Worm (Caenorhabditis elegans): ENCODE results near the gene T04B2.7.

The T04B2.7 gene

ce11 chrIV:10063941-10064340 is 7.9 kb upstream of the T04B2.7 start:
- TF ChIP-seq mxl-2 (GFP tag; conservative IDR thresholded peaks at IDR 0.05): no peak
- peak in 1 of 2 experiments; percentile 89 for TF ChIP-seq unc-62 (GFP tag; optimal IDR thresholded peaks at IDR 0.05 in 1 of 2)
- no peak for TF ChIP-seq unc-62 (tag; optimal IDR thresholded peaks at IDR 0.05)

ce11 chrIV:10062728-10063127 is 6.7 kb upstream of the T04B2.7 start, which contains the start of gene ipla-7:
Gene ipla-7 (minus strand): TSS chrIV:10062849.
- peak; percentile 34 for TF ChIP-seq aha-1 (tag)
- no peak for TF ChIP-seq nhr-237 (tag; optimal IDR thresholded peaks at IDR 0.05)
- no peak for TF ChIP-seq skn-1 (tag; optimal IDR thresholded peaks at IDR 0.05)
- peak; percentile 24 for TF ChIP-seq mep-1 (tag; optimal IDR thresholded peaks at IDR 0.05)
- TF ChIP-seq hif-1 (tag; optimal IDR thresholded peaks at IDR 0.05): no peak
- peak; percentile 16 for TF ChIP-seq hlh-11 (tag; optimal IDR thresholded peaks at IDR 0.05)
- no peak for TF ChIP-seq ceh-82 (tag; optimal IDR thresholded peaks at IDR 0.05)
- TF ChIP-seq saeg-2 (GFP tag; IDR thresholded peaks at IDR 0.05): 0 out of 2 replicates have a peak, but pooled peaks have one; percentile 32
- TF ChIP-seq mdl-1 (tag; optimal IDR thresholded peaks at IDR 0.05): peak in 1 of 2 experiments; percentile 32
- TF ChIP-seq hmg-1.1 (GFP tag; IDR thresholded peaks at IDR 0.05): 0 out of 2 replicates have a peak, but pooled peaks have one; percentile 43
- TF ChIP-seq ctbp-1 (GFP tag; IDR thresholded peaks at IDR 0.05): 0 out of 2 replicates have a peak, but pooled peaks have one; percentile 31
- no peak for TF ChIP-seq pha-4 (GFP tag; IDR thresholded peaks at IDR 0.05)
- no peak for TF ChIP-seq pha-4 (tag; optimal IDR thresholded peaks at IDR 0.05)
- TF ChIP-seq daf-16 (GFP tag; optimal IDR thresholded peaks at IDR 0.05): no peak
- peak; percentile 22 for TF ChIP-seq daf-16 (tag; optimal IDR thresholded peaks at IDR 0.05)
- peak in 1 of 2 experiments; percentile 50 for TF ChIP-seq lsy-2 (tag; optimal IDR thresholded peaks at IDR 0.05)
- peak; percentile 25; the same call in 1 of the 2 replicates for TF ChIP-seq dmd-6 (GFP tag; IDR thresholded peaks at IDR 0.05)
- TF ChIP-seq fkh-10 (GFP tag; optimal IDR thresholded peaks at IDR 0.05): peak; percentile 64
- TF ChIP-seq ceh-20 (GFP tag; IDR thresholded peaks at IDR 0.05): no peak
- TF ChIP-seq hlh-30 (tag; optimal IDR thresholded peaks at IDR 0.05; ENCODE audit: insufficient read depth): peak; percentile 67
- TF ChIP-seq rbr-2 (tag; optimal IDR thresholded peaks at IDR 0.05): peak; percentile 38

ce11 chrIV:10060795-10061194 is 4.8 kb upstream of the T04B2.7 start:
- TF ChIP-seq pqm-1 (tag; optimal IDR thresholded peaks at IDR 0.05) (peak; percentile 2), unc-62 (GFP tag; optimal IDR thresholded peaks at IDR 0.05 in 1 of 2) (no peak), unc-62 (tag; optimal IDR thresholded peaks at IDR 0.05) (no peak), daf-8 (GFP tag; IDR thresholded peaks at IDR 0.05) (no peak), nhr-42 (GFP tag; IDR thresholded peaks at IDR 0.05) (no peak), skn-1 (tag; optimal IDR thresholded peaks at IDR 0.05) (no peak), F49E8.2 (tag; optimal IDR thresholded peaks at IDR 0.05; ENCODE audit: borderline replicate concordance) (no peak), dmd-6 (GFP tag; IDR thresholded peaks at IDR 0.05) (peak; percentile 34), sdz-12 (GFP tag; optimal IDR thresholded peaks at IDR 0.05) (no peak), hif-1 (tag; optimal IDR thresholded peaks at IDR 0.05) (no peak), ztf-11 (tag; optimal IDR thresholded peaks at IDR 0.05) (no peak), F10B5.3 (tag; optimal IDR thresholded peaks at IDR 0.05) (no peak), aha-1 (tag) (peak; percentile 59), nhr-6 (tag; optimal IDR thresholded peaks at IDR 0.05) (no peak), F37D6.2 (tag; optimal IDR thresholded peaks at IDR 0.05) (no peak), gei-8 (GFP tag; optimal IDR thresholded peaks at IDR 0.05) (no peak), mdt-29 (GFP tag; IDR thresholded peaks at IDR 0.05) (no peak), daf-16 (GFP tag; optimal IDR thresholded peaks at IDR 0.05) (no peak), daf-16 (tag; optimal IDR thresholded peaks at IDR 0.05) (peak; percentile 50), spr-1 (tag; optimal IDR thresholded peaks at IDR 0.05) (no peak), F44E2.7 (GFP tag; IDR thresholded peaks at IDR 0.05) (no peak), ceh-44 (GFP tag; IDR thresholded peaks at IDR 0.05) (no peak), egl-27 (tag; optimal IDR thresholded peaks at IDR 0.05) (no peak), dmd-8 (GFP tag; IDR thresholded peaks at IDR 0.05) (no peak), zip-11 (GFP tag; IDR thresholded peaks at IDR 0.05) (no peak), ceh-20 (GFP tag; IDR thresholded peaks at IDR 0.05) (no peak), rbr-2 (tag; optimal IDR thresholded peaks at IDR 0.05) (no peak), ceh-62 (tag; optimal IDR thresholded peaks at IDR 0.05) (no peak), ZK546.5 (tag; optimal IDR thresholded peaks at IDR 0.05) (no peak)

Measured in whole organism, L4 larva.